Fruit fly (Drosophila melanogaster) whole organism, prepupa: Measurements from ENCODE around the gene CG15262.

Experiments used
- Blimp-1 ChIP-seq: fragments of 200-800 bp; sonication (Bioruptor generic); optimal IDR thresholded peaks from 3 replicates; lab custom pipeline; 2017; ENCODE audit warnings: missing biosample characterization, missing genetic modification characterization, mild to moderate bottlenecking, moderate library complexity, missing genetic modification reagents
- CG10669 ChIP-seq: fragments of 200-800 bp; sonication (Bioruptor generic); optimal IDR thresholded peaks from 3 replicates; lab custom pipeline; 2018; ENCODE audit warnings: missing biosample characterization, mild to moderate bottlenecking, missing genetic modification characterization, moderate library complexity
- CG11294 ChIP-seq: fragments of 200-800 bp; sonication (Bioruptor generic); IDR thresholded peaks from 2 replicates; pipeline ENCODE4 v1.3.6; 2022; ENCODE audit warnings: missing biosample characterization, missing genetic modification characterization
- CG11762 ChIP-seq: fragments of 200-800 bp; sonication (Bioruptor generic); optimal IDR thresholded peaks from 3 replicates; lab custom pipeline; 2016; ENCODE audit warnings: missing biosample characterization, missing genetic modification characterization; ENCODE audit not compliant: insufficient read depth
- CG11902 ChIP-seq: fragments of 200-800 bp; sonication (Bioruptor generic); optimal IDR thresholded peaks from 3 replicates; lab custom pipeline; 2016; ENCODE audit warnings: missing biosample characterization, missing genetic modification characterization
- CG15336 ChIP-seq: fragments of 200-800 bp; sonication (Bioruptor generic); IDR thresholded peaks from 2 replicates; pipeline ENCODE4 v1.3.6; 2022; ENCODE audit warnings: missing biosample characterization, missing genetic modification characterization
- CG1621 ChIP-seq: fragments of 200-800 bp; sonication (Bioruptor generic); optimal IDR thresholded peaks from 3 replicates; lab custom pipeline; 2018; ENCODE audit warnings: missing biosample characterization, mild to moderate bottlenecking, missing genetic modification characterization
- CG16779 ChIP-seq: fragments of 200-800 bp; sonication (Bioruptor generic); optimal IDR thresholded peaks from 3 replicates; lab custom pipeline; 2017; ENCODE audit warnings: missing biosample characterization, mild to moderate bottlenecking, missing genetic modification characterization
- CG3032 ChIP-seq: fragments of 200-800 bp; optimal IDR thresholded peaks from 2 replicates; lab custom pipeline; 2019; ENCODE audit warnings: missing biosample characterization, mild to moderate bottlenecking, missing genetic modification characterization, moderate library complexity
- CG3919 ChIP-seq: fragments of 200-800 bp; sonication (Bioruptor generic); optimal IDR thresholded peaks from 3 replicates; lab custom pipeline; 2016; ENCODE audit warnings: missing biosample characterization, missing genetic modification characterization
- CG4318 ChIP-seq: fragments of 200-800 bp; sonication (Bioruptor generic); optimal IDR thresholded peaks from 3 replicates; lab custom pipeline; 2017; ENCODE audit warnings: missing biosample characterization, mild to moderate bottlenecking, missing genetic modification characterization
- CG6276 ChIP-seq: fragments of 200-800 bp; sonication (Bioruptor generic); optimal IDR thresholded peaks from 2 replicates; lab custom pipeline; 2017; ENCODE audit warnings: missing biosample characterization, mild to moderate bottlenecking, missing genetic modification characterization
- CG6792 ChIP-seq: fragments of 200-800 bp; sonication (Bioruptor generic); optimal IDR thresholded peaks from 3 replicates; lab custom pipeline; 2016; ENCODE audit warnings: missing biosample characterization, missing genetic modification characterization
- CG6808 ChIP-seq: fragments of 200-800 bp; sonication (Bioruptor generic); optimal IDR thresholded peaks from 3 replicates; lab custom pipeline; 2017; ENCODE audit warnings: missing biosample characterization, missing genetic modification characterization, mild to moderate bottlenecking, moderate library complexity, missing genetic modification reagents
- CG6854 ChIP-seq: fragments of 200-800 bp; sonication (Bioruptor generic); optimal IDR thresholded peaks from 2 replicates; lab custom pipeline; 2017; ENCODE audit warnings: missing biosample characterization, mild to moderate bottlenecking, missing genetic modification characterization
- CG8119 ChIP-seq: fragments of 200-800 bp; sonication (Bioruptor generic); IDR thresholded peaks from 3 replicates; pipeline ENCODE4 v1.3.6; 2022; ENCODE audit warnings: missing biosample characterization, missing genetic modification characterization
- CG8319 ChIP-seq: fragments of 200-800 bp; sonication (Bioruptor generic); optimal IDR thresholded peaks from 3 replicates; lab custom pipeline; 2016; ENCODE audit warnings: missing biosample characterization, missing genetic modification characterization
- CG8632 ChIP-seq: fragments of 200-800 bp; sonication (Bioruptor generic); optimal IDR thresholded peaks from 3 replicates; lab custom pipeline; 2016; ENCODE audit warnings: missing biosample characterization, missing genetic modification characterization
- Eip78C ChIP-seq: fragments of 200-800 bp; sonication (Bioruptor generic); peaks from one replicate; lab custom pipeline; 2016; ENCODE audit warnings: missing biosample characterization, missing genetic modification characterization
- Eip93F ChIP-seq: fragments of 200-800 bp; sonication (Bioruptor generic); optimal IDR thresholded peaks from 2 replicates; lab custom pipeline; 2016; ENCODE audit warnings: missing biosample characterization, mild to moderate bottlenecking, missing genetic modification characterization
- Ets21C ChIP-seq: fragments of 200-800 bp; sonication (Bioruptor generic); optimal IDR thresholded peaks from 3 replicates; lab custom pipeline; 2016; ENCODE audit warnings: missing biosample characterization, missing genetic modification characterization
- Ets96B ChIP-seq: fragments of 200-800 bp; optimal IDR thresholded peaks from 2 replicates; lab custom pipeline; 2019; ENCODE audit warnings: missing biosample characterization, mild to moderate bottlenecking, missing genetic modification characterization, moderate library complexity
- Gug ChIP-seq: fragments of 200-800 bp; sonication (Bioruptor generic); IDR thresholded peaks from 2 replicates; pipeline ENCODE4 v1.3.6; 2022; ENCODE audit warnings: missing biosample characterization, missing genetic modification characterization
- Hr38 ChIP-seq: sonication (Bioruptor generic); optimal IDR thresholded peaks from 2 replicates; lab custom pipeline; 2016; ENCODE audit warnings: missing biosample characterization, missing genetic modification characterization
- Hr39 ChIP-seq: fragments of 200-800 bp; sonication (Bioruptor generic); optimal IDR thresholded peaks from 2 replicates; lab custom pipeline; 2016; ENCODE audit warnings: missing biosample characterization, missing genetic modification characterization
- Hr4 ChIP-seq: fragments of 200-800 bp; sonication (Bioruptor generic); optimal IDR thresholded peaks from 3 replicates; lab custom pipeline; 2016; ENCODE audit warnings: missing biosample characterization, missing genetic modification characterization
- Lpt ChIP-seq: fragments of 200-800 bp; sonication (Bioruptor generic); optimal IDR thresholded peaks from 3 replicates; lab custom pipeline; 2016; ENCODE audit warnings: missing biosample characterization, missing genetic modification characterization
- Met ChIP-seq: fragments of 200-800 bp; sonication (Bioruptor generic); optimal IDR thresholded peaks from 3 replicates; lab custom pipeline; 2016; ENCODE audit warnings: missing biosample characterization, missing genetic modification characterization
- OdsH ChIP-seq: fragments of 200-800 bp; sonication (Bioruptor generic); optimal IDR thresholded peaks from 3 replicates; lab custom pipeline; 2016; ENCODE audit warnings: missing biosample characterization, missing genetic modification characterization
- Smox ChIP-seq: fragments of 200-800 bp; sonication (Bioruptor generic); optimal IDR thresholded peaks from 3 replicates; lab custom pipeline; 2016; ENCODE audit warnings: missing biosample characterization, missing genetic modification characterization
- Sox14 ChIP-seq: fragments of 200-800 bp; sonication (Bioruptor generic); optimal IDR thresholded peaks from 3 replicates; lab custom pipeline; 2016; ENCODE audit warnings: missing biosample characterization, missing genetic modification characterization
- cyc ChIP-seq: fragments of 200-800 bp; sonication (Bioruptor generic); optimal IDR thresholded peaks from 3 replicates; lab custom pipeline; 2016; ENCODE audit warnings: missing biosample characterization, missing genetic modification characterization
- dac ChIP-seq: fragments of 200-800 bp; sonication (Bioruptor generic); optimal IDR thresholded peaks from 2 replicates; lab custom pipeline; 2017; ENCODE audit warnings: missing biosample characterization, mild to moderate bottlenecking, missing genetic modification characterization
- dsx ChIP-seq: fragments of 200-800 bp; optimal IDR thresholded peaks from 3 replicates; lab custom pipeline; 2019; ENCODE audit warnings: missing biosample characterization, mild to moderate bottlenecking, missing genetic modification characterization, moderate library complexity; ENCODE audit not compliant: poor library complexity, severe bottlenecking
- eg ChIP-seq: fragments of 200-800 bp; sonication (Bioruptor generic); IDR thresholded peaks from 3 replicates; pipeline ENCODE4 v1.3.6; 2022; ENCODE audit warnings: missing biosample characterization, missing genetic modification characterization
- esn ChIP-seq: fragments of 200-800 bp; sonication (Bioruptor generic); optimal IDR thresholded peaks from 2 replicates; lab custom pipeline; 2016; ENCODE audit warnings: missing biosample characterization, mild to moderate bottlenecking, missing genetic modification characterization, moderate library complexity
- fd59A ChIP-seq: fragments of 200-800 bp; sonication (Bioruptor generic); optimal IDR thresholded peaks from 2 replicates; lab custom pipeline; 2017; ENCODE audit warnings: missing biosample characterization, mild to moderate bottlenecking, missing genetic modification characterization, missing genetic modification reagents
- fkh ChIP-seq: fragments of 200-800 bp; sonication (Bioruptor generic); optimal IDR thresholded peaks from 3 replicates; lab custom pipeline; 2017; ENCODE audit warnings: missing biosample characterization, mild to moderate bottlenecking, missing genetic modification characterization, moderate library complexity
- net ChIP-seq: fragments of 200-800 bp; sonication (Bioruptor generic); optimal IDR thresholded peaks from 3 replicates; lab custom pipeline; 2016; ENCODE audit warnings: missing biosample characterization, missing genetic modification characterization
- pdm3 ChIP-seq: fragments of 200-800 bp; sonication (Bioruptor generic); optimal IDR thresholded peaks from 3 replicates; lab custom pipeline; 2016; ENCODE audit warnings: missing biosample characterization, missing genetic modification characterization
- salr ChIP-seq, 2 experiments: fragments of 200-800 bp; sonication (Bioruptor generic); optimal IDR thresholded peaks; 3 replicates each; lab custom pipeline; 2016 to 2018; ENCODE audit warnings: missing biosample characterization in 2 of 2, missing genetic modification characterization in 2 of 2, mild to moderate bottlenecking in 1 of 2
- spab ChIP-seq: fragments of 200-800 bp; sonication (Bioruptor generic); optimal IDR thresholded peaks from 2 replicates; lab custom pipeline; 2017; ENCODE audit warnings: missing biosample characterization, mild to moderate bottlenecking, missing genetic modification characterization, missing genetic modification reagents
- ss ChIP-seq, 2 experiments: fragments of 200-800 bp; sonication (Bioruptor generic); optimal IDR thresholded peaks; 2 replicates in 1 of 2; 3 replicates in 1 of 2; lab custom pipeline; 2017 to 2018; ENCODE audit warnings: mild to moderate bottlenecking in 2 of 2, missing biosample characterization in 2 of 2, missing genetic modification characterization in 2 of 2, moderate library complexity in 1 of 2
- svp ChIP-seq: fragments of 200-800 bp; sonication (Bioruptor generic); peaks from one replicate; lab custom pipeline; 2016; ENCODE audit warnings: missing biosample characterization, missing genetic modification characterization
- topi ChIP-seq: fragments of 200-800 bp; sonication (Bioruptor generic); optimal IDR thresholded peaks from 3 replicates; lab custom pipeline; 2016; ENCODE audit warnings: missing biosample characterization, missing genetic modification characterization
- vri ChIP-seq: fragments of 200-800 bp; sonication (Bioruptor generic); optimal IDR thresholded peaks from 3 replicates; lab custom pipeline; 2016; ENCODE audit warnings: missing biosample characterization, mild to moderate bottlenecking, missing genetic modification characterization

Gene CG15262

dm6 chr2L:15333602-15334080 lies 36.0 kb downstream of the CG15262 start, which contains the start of gene esg (continued):
- TF ChIP-seq Smox (GFP tag; lab: Kevin White, UChicago) (no peak), Sox14 (no peak), CG6854 (GFP tag; lab: Kevin White, UChicago) (no peak), CG3032 (no peak), Ets96B (tag; lab: Kevin White, UChicago) (peak; percentile 7), CG11294 (no peak), CG10669 (GFP tag; lab: Kevin White, UChicago) (no peak), CG15336 (GFP tag; lab: Robert Waterston, UW) (no peak), esn (GFP tag; lab: Kevin White, UChicago) (no peak), Gug (GFP tag; lab: Robert Waterston, UW) (no peak), Met (GFP tag; lab: Kevin White, UChicago) (no peak), CG11762 (GFP tag; lab: Kevin White, UChicago) (no peak), CG6792 (GFP tag; lab: Kevin White, UChicago) (no peak), CG8319 (GFP tag; lab: Kevin White, UChicago) (no peak), topi (GFP tag; lab: Kevin White, UChicago) (no peak), Hr4 (no peak), svp (GFP tag; lab: Kevin White, UChicago) (peak; percentile 42), fd59A (no peak), Ets21C (GFP tag; lab: Kevin White, UChicago) (no peak), CG8119 (peak; percentile 26; the same call in 1 of the 3 replicates), dac (GFP tag; lab: Kevin White, UChicago) (no peak), Hr38 (no peak), dsx (GFP tag; lab: Kevin White, UChicago) (no peak), OdsH (GFP tag; lab: Kevin White, UChicago) (no peak)

dm6 chr2L:15337248-15337848 lies 39.7 kb downstream of the CG15262 start:
- no peak for TF ChIP-seq CG8319 (GFP tag; lab: Kevin White, UChicago)
- no peak for TF ChIP-seq fkh
- TF ChIP-seq fd59A = peak; percentile 8
- TF ChIP-seq Eip93F (GFP tag; lab: Kevin White, UChicago) = no peak
- peak; percentile 24 for TF ChIP-seq Met (GFP tag; lab: Kevin White, UChicago)
- TF ChIP-seq CG11294 = no peak
- peak; percentile 15 for TF ChIP-seq CG10669 (GFP tag; lab: Kevin White, UChicago)
- no peak for TF ChIP-seq CG11902 (GFP tag; lab: Kevin White, UChicago)
- no peak for TF ChIP-seq Smox (GFP tag; lab: Kevin White, UChicago)
- no peak for TF ChIP-seq CG4318
- peak; percentile 35 for TF ChIP-seq Hr39 (GFP tag; lab: Kevin White, UChicago)
- no peak for TF ChIP-seq ss (GFP tag; optimal IDR thresholded peaks at IDR 0.05; lab: Kevin White, UChicago)
- peak; percentile 22 for TF ChIP-seq Sox14
- no peak for TF ChIP-seq eg (GFP tag; lab: Robert Waterston, UW)
- peak; percentile 14 for TF ChIP-seq Lpt (GFP tag; lab: Kevin White, UChicago)
- no peak for TF ChIP-seq vri
- TF ChIP-seq esn (GFP tag; lab: Kevin White, UChicago) = peak; percentile 34
- TF ChIP-seq CG15336 (GFP tag; lab: Robert Waterston, UW) = peak; percentile 39; the same call in 1 of the 2 replicates
- TF ChIP-seq Eip78C (GFP tag; lab: Kevin White, UChicago) = peak; percentile 61
- TF ChIP-seq Gug (GFP tag; lab: Robert Waterston, UW) = no peak
- no peak for TF ChIP-seq CG6808 (GFP tag; lab: Kevin White, UChicago)
- TF ChIP-seq CG1621 (tag; lab: Kevin White, UChicago) = no peak
- TF ChIP-seq Hr4 = peak; percentile 39
- TF ChIP-seq Ets96B (tag; lab: Kevin White, UChicago) = peak; percentile 31
- no peak for TF ChIP-seq CG6854 (GFP tag; lab: Kevin White, UChicago)
- TF ChIP-seq spab = no peak
- TF ChIP-seq dsx (GFP tag; lab: Kevin White, UChicago) = no peak
- TF ChIP-seq salr (GFP tag; optimal IDR thresholded peaks at IDR 0.05; lab: Kevin White, UChicago) = peak in 1 of 2 experiments; percentile 2
- TF ChIP-seq cyc = no peak
- no peak for TF ChIP-seq CG16779 (tag; lab: Kevin White, UChicago)
- TF ChIP-seq Hr38 = no peak
- TF ChIP-seq CG3919 (GFP tag; lab: Kevin White, UChicago) = peak; percentile 53
- no peak for TF ChIP-seq CG6276
- no peak for TF ChIP-seq Blimp-1 (GFP tag; lab: Kevin White, UChicago)
- TF ChIP-seq CG8632 = no peak
- peak; percentile 19 for TF ChIP-seq pdm3
- TF ChIP-seq CG11762 (GFP tag; lab: Kevin White, UChicago) = no peak
- peak; percentile 40 for TF ChIP-seq OdsH (GFP tag; lab: Kevin White, UChicago)
- peak; percentile 17 for TF ChIP-seq net (GFP tag; lab: Kevin White, UChicago)
